Worm (Caenorhabditis elegans): ENCODE data around the gene F48F5.6.

Gene F48F5.6

DNA sequence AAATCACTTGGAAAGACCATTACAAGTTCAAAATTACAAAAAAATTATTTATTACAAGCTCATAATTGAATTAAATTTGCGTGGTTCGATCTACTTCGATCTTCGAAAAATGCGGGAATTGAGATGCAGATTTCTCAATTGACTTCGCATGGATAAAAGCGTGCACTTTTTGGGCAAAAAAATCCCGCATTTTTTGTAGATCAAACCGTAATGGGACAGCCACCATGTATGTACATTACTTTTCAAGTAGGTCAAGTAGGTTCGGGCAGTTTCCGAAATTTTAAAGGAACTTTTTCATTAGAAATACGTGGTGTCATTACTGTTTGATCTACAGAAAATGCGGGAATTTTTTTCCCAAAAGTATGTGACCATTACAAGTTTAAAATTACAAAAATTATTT is 44.6 kb upstream of the F48F5.6 start (continued):
- TF ChIP-seq zim-3 (tag; optimal IDR thresholded peaks at IDR 0.05) (peak; percentile 4), ztf-18 (tag; optimal IDR thresholded peaks at IDR 0.05) (no peak), lir-1 (GFP tag; conservative IDR thresholded peaks at IDR 0.05) (peak; percentile 14; the same call in 1 of the 2 replicates), egl-18 (GFP tag; IDR thresholded peaks at IDR 0.05) (no peak), F57C9.4 (tag; optimal IDR thresholded peaks at IDR 0.05) (peak; percentile 11), Y56A3A.18 (GFP tag; IDR thresholded peaks at IDR 0.05) (peak; percentile 66), mxl-1 (tag; optimal IDR thresholded peaks at IDR 0.05) (no peak), madf-10 (tag; optimal IDR thresholded peaks at IDR 0.05) (peak; percentile 49), nhr-80 (tag; optimal IDR thresholded peaks at IDR 0.05) (peak; percentile 61), ceh-40 (GFP tag; IDR thresholded peaks at IDR 0.05) (no peak), unc-130 (GFP tag; optimal IDR thresholded peaks at IDR 0.05) (no peak), ceh-91 (GFP tag; IDR thresholded peaks at IDR 0.05) (peak; percentile 42; the same call in 1 of the 2 replicates), dox-1 (GFP tag; IDR thresholded peaks at IDR 0.05) (peak; percentile 54; the same call in 1 of the 2 replicates), mel-28 (tag; optimal IDR thresholded peaks at IDR 0.05; ENCODE audit: borderline replicate concordance) (no peak), ceh-58 (GFP tag; IDR thresholded peaks at IDR 0.05) (no peak), ztf-28 (GFP tag; IDR thresholded peaks at IDR 0.05) (no peak), hmg-20 (GFP tag; IDR thresholded peaks at IDR 0.05) (0 out of 2 replicates have a peak, but pooled peaks have one; percentile 9), dpl-1 (GFP tag; optimal IDR thresholded peaks at IDR 0.05) (no peak), atf-7 (tag; optimal IDR thresholded peaks at IDR 0.05) (peak; percentile 80), B0019.2 (GFP tag; conservative IDR thresholded peaks at IDR 0.05) (no peak), lin-40 (tag; optimal IDR thresholded peaks at IDR 0.05) (peak; percentile 35), Y53G8AR.9 (GFP tag; conservative IDR thresholded peaks at IDR 0.05) (0 out of 2 replicates have a peak, but pooled peaks have one; percentile 65), madf-8 (GFP tag; conservative IDR thresholded peaks at IDR 0.05) (peak; percentile 59), rpc-1 (optimal IDR thresholded peaks at IDR 0.05) (no peak), rpc-1 (tag; optimal IDR thresholded peaks at IDR 0.05) (no peak), F37B4.10 (GFP tag; IDR thresholded peaks at IDR 0.05) (no peak), F49E8.2 (tag; optimal IDR thresholded peaks at IDR 0.05; ENCODE audit: insufficient read depth) (no peak), F52B5.7 (tag; optimal IDR thresholded peaks at IDR 0.05) (peak; percentile 54), F23B12.7 (tag; optimal IDR thresholded peaks at IDR 0.05; ENCODE audit: insufficient read depth) (no peak), aptf-2 (GFP tag; conservative IDR thresholded peaks at IDR 0.05) (no peak), F10E7.11 (tag; optimal IDR thresholded peaks at IDR 0.05) (peak; percentile 41), gei-17 (GFP tag; optimal IDR thresholded peaks at IDR 0.05) (peak; percentile 16), let-607 (tag; optimal IDR thresholded peaks at IDR 0.05) (peak in 1 of 2 experiments; percentile 72), ztf-3 (GFP tag; optimal IDR thresholded peaks at IDR 0.05) (no peak), sea-2 (GFP tag; IDR thresholded peaks at IDR 0.05) (no peak), Y79H2A.3 (GFP tag; conservative IDR thresholded peaks at IDR 0.05) (no peak), lsl-1 (GFP tag; optimal IDR thresholded peaks at IDR 0.05) (no peak), T26A5.8 (tag; optimal IDR thresholded peaks at IDR 0.05) (no peak), madf-3 (GFP tag; IDR thresholded peaks at IDR 0.05) (0 out of 2 replicates have a peak, but pooled peaks have one; percentile 51), hmg-1.2 (GFP tag; IDR thresholded peaks at IDR 0.05) (no peak; the same call in 1 of the 2 replicates), T07F8.4 (tag; optimal IDR thresholded peaks at IDR 0.05) (no peak), pbrm-1 (GFP tag; IDR thresholded peaks at IDR 0.05) (peak; percentile 75), lag-1 (GFP tag; IDR thresholded peaks at IDR 0.05) (no peak), hlh-12 (tag; optimal IDR thresholded peaks at IDR 0.05) (no peak), tlf-1 (GFP tag; optimal IDR thresholded peaks at IDR 0.05) (peak; percentile 67), nfyb-1 (GFP tag; IDR thresholded peaks at IDR 0.05) (0 out of 2 replicates have a peak, but pooled peaks have one; percentile 27), snpc-3.4 (tag; optimal IDR thresholded peaks at IDR 0.05) (no peak), let-526 (GFP tag; IDR thresholded peaks at IDR 0.05) (0 out of 2 replicates have a peak, but pooled peaks have one; percentile 31), egrh-3 (GFP tag; IDR thresholded peaks at IDR 0.05) (no peak)
